Fruit fly (Drosophila melanogaster): ENCODE measurements around the gene CG32669.

Gene CG32669

dm6 chrX:10822678-10823440 is 22.0 kb downstream of the CG32669 start (continued):
- peak; percentile 70 for TF ChIP-seq cg (GFP tag; optimal IDR thresholded peaks at IDR 0.05)
- TF ChIP-seq hbn (GFP tag; IDR thresholded peaks at IDR 0.05; ENCODE audit: partially characterized antibody) = no peak
- TF ChIP-seq CG3838 (GFP tag; optimal IDR thresholded peaks at IDR 0.05) = peak; percentile 2
- peak; percentile 53; the same call in 1 of the 3 replicates for TF ChIP-seq CG11695 (GFP tag; IDR thresholded peaks at IDR 0.05)
- TF ChIP-seq pfk (GFP tag; optimal IDR thresholded peaks at IDR 0.05) = no peak
- peak; percentile 71 for TF ChIP-seq CG18476 (GFP tag; optimal IDR thresholded peaks at IDR 0.05)
- peak; percentile 0 for TF ChIP-seq ems (GFP tag; optimal IDR thresholded peaks at IDR 0.05)
- TF ChIP-seq CG32532 (GFP tag; IDR thresholded peaks at IDR 0.05) = no peak; the same call in 1 of the 2 replicates
- TF ChIP-seq CG31388 (GFP tag; optimal IDR thresholded peaks at IDR 0.05) = no peak
- peak; percentile 67 for TF ChIP-seq nerfin-1 (tag; optimal IDR thresholded peaks at IDR 0.05)
- TF ChIP-seq otp (GFP tag; IDR thresholded peaks at IDR 0.05) = no peak
- TF ChIP-seq kah (GFP tag; optimal IDR thresholded peaks at IDR 0.05) = peak; percentile 43
- no peak for TF ChIP-seq jigr1 (GFP tag; IDR thresholded peaks at IDR 0.05)
- TF ChIP-seq abd-A (tag; optimal IDR thresholded peaks at IDR 0.05) = no peak
- no peak for TF ChIP-seq Hmx (GFP tag; optimal IDR thresholded peaks at IDR 0.05)
- TF ChIP-seq CG2202 (tag; optimal IDR thresholded peaks at IDR 0.05) = peak; percentile 39
- no peak for TF ChIP-seq CG34224 (GFP tag; IDR thresholded peaks at IDR 0.05; ENCODE audit: partially characterized antibody)
- TF ChIP-seq CG4424 (GFP tag; optimal IDR thresholded peaks at IDR 0.05) = peak; percentile 49
- peak; percentile 55 for TF ChIP-seq CG4820 (GFP tag; optimal IDR thresholded peaks at IDR 0.05)
- no peak for TF ChIP-seq HmgD (GFP tag; optimal IDR thresholded peaks at IDR 0.05)
- peak; percentile 45; the same call in 2 of the 3 replicates for TF ChIP-seq dysf (GFP tag; IDR thresholded peaks at IDR 0.05)
- no peak for TF ChIP-seq Poxn (GFP tag; IDR thresholded peaks at IDR 0.05)
- TF ChIP-seq CkIIα-i1 (GFP tag; IDR thresholded peaks at IDR 0.05) = no peak
- no peak for TF ChIP-seq fd64A (GFP tag; optimal IDR thresholded peaks at IDR 0.05)
- TF ChIP-seq CG17568 (GFP tag; optimal IDR thresholded peaks at IDR 0.05) = no peak
- TF ChIP-seq Camta (GFP tag; optimal IDR thresholded peaks at IDR 0.05) = no peak
- peak; percentile 45 for TF ChIP-seq CG1233 (GFP tag; optimal IDR thresholded peaks at IDR 0.05)
- no peak for TF ChIP-seq fru (optimal IDR thresholded peaks at IDR 0.05)
- peak; percentile 34; the same call in 1 of the 2 replicates for TF ChIP-seq CG9215 (GFP tag; IDR thresholded peaks at IDR 0.05)
- peak; percentile 57 for TF ChIP-seq CG30431 (GFP tag; optimal IDR thresholded peaks at IDR 0.05)
- TF ChIP-seq ham (GFP tag; IDR thresholded peaks at IDR 0.05) = no peak
- TF ChIP-seq inv (GFP tag; IDR thresholded peaks at IDR 0.05; ENCODE audit: partially characterized antibody) = no peak
- peak; percentile 66 for TF ChIP-seq CG15269 (tag; optimal IDR thresholded peaks at IDR 0.05)
- peak in 1 of 2 experiments; percentile 75 for TF ChIP-seq insv (GFP tag; optimal IDR thresholded peaks at IDR 0.05)
- peak; percentile 53 for TF ChIP-seq BtbVII (GFP tag; optimal IDR thresholded peaks at IDR 0.05)
- TF ChIP-seq Xbp1 (GFP tag; optimal IDR thresholded peaks at IDR 0.05) = peak; percentile 43
- TF ChIP-seq her (GFP tag; optimal IDR thresholded peaks at IDR 0.05) = no peak
- TF ChIP-seq maf-S (GFP tag; optimal IDR thresholded peaks at IDR 0.05) = no peak
- no peak for TF ChIP-seq sob (GFP tag; IDR thresholded peaks at IDR 0.05)
- peak; percentile 13 for TF ChIP-seq bab2 (GFP tag; optimal IDR thresholded peaks at IDR 0.05)
- no peak for TF ChIP-seq CG18011 (GFP tag; optimal IDR thresholded peaks at IDR 0.05)
- TF ChIP-seq CG10654 (GFP tag; optimal IDR thresholded peaks at IDR 0.05) = peak; percentile 24
- no peak for TF ChIP-seq Stat92E (GFP tag; optimal IDR thresholded peaks at IDR 0.05)
- no peak for TF ChIP-seq pzg (GFP tag; optimal IDR thresholded peaks at IDR 0.05)
- no peak for TF ChIP-seq Tbp (GFP tag; optimal IDR thresholded peaks at IDR 0.05)
- no peak for TF ChIP-seq BEAF-32 (GFP tag; optimal IDR thresholded peaks at IDR 0.05)
- TF ChIP-seq Bteb2 (GFP tag; optimal IDR thresholded peaks at IDR 0.05) = peak; percentile 7
- no peak for TF ChIP-seq slou (GFP tag; optimal IDR thresholded peaks at IDR 0.05)
- TF ChIP-seq CG15514 (GFP tag; optimal IDR thresholded peaks at IDR 0.05) = peak; percentile 26

Data from whole organism, embryonic.